Worm (Caenorhabditis elegans): ENCODE measurements around the gene T09F5.10.

T09F5.10 gene

ce11 chrV:15179757-15180156, at the start of gene T09F5.10:
Gene T09F5.10 (plus strand): TSS chrV:15180057.
- TF ChIP-seq unc-62 (GFP tag; optimal IDR thresholded peaks at IDR 0.05) = no peak

ce11 chrV:15132423-15132822, 47.4 kb upstream of the T09F5.10 start, which contains the start of gene str-171:
Gene str-171 (minus strand): TSS chrV:15132523.
- TF ChIP-seq unc-62 (GFP tag; optimal IDR thresholded peaks at IDR 0.05) = no peak

ce11 chrV:15133812-15134211, 46.0 kb upstream of the T09F5.10 start:
- no peak for TF ChIP-seq unc-62 (GFP tag; optimal IDR thresholded peaks at IDR 0.05)

- TF ChIP-seq unc-62 (GFP tag; optimal IDR thresholded peaks at IDR 0.05) = no peak
Measured at ce11 chrV:15136772-15137171, 43.1 kb upstream of the T09F5.10 start, which contains the start of gene aipl-1. Gene aipl-1 (minus strand): TSS chrV:15136801.

ce11 chrV:15139811-15140210, 40.0 kb upstream of the T09F5.10 start:
- no peak for TF ChIP-seq unc-62 (GFP tag; optimal IDR thresholded peaks at IDR 0.05)

- TF ChIP-seq unc-62 (GFP tag; optimal IDR thresholded peaks at IDR 0.05) = no peak
Measured at ce11 chrV:15140247-15140646, 39.6 kb upstream of the T09F5.10 start, which contains the start of gene K08F9.3. Gene K08F9.3 (plus strand): TSS chrV:15140547.

ce11 chrV:15143285-15143684, 36.6 kb upstream of the T09F5.10 start, which contains the start of gene K08F9.1:
Gene K08F9.1 (minus strand): TSS chrV:15143385.
- TF ChIP-seq unc-62 (GFP tag; optimal IDR thresholded peaks at IDR 0.05) = no peak

ce11 chrV:15143798-15144197, 36.1 kb upstream of the T09F5.10 start, which contains the start of gene K08F9.4:
Gene K08F9.4 (plus strand): TSS chrV:15144019.
- no peak for TF ChIP-seq unc-62 (GFP tag; optimal IDR thresholded peaks at IDR 0.05)

- no peak for TF ChIP-seq unc-62 (GFP tag; optimal IDR thresholded peaks at IDR 0.05)
Measured at ce11 chrV:15147776-15148175, 32.1 kb upstream of the T09F5.10 start, which contains the start of gene T09F5.20. Gene T09F5.20 (minus strand): TSS chrV:15147876.

ce11 chrV:15148800-15149199, 31.1 kb upstream of the T09F5.10 start, which contains the start of gene T09F5.1:
Gene T09F5.1 (plus strand): TSS chrV:15149100.
- TF ChIP-seq unc-62 (GFP tag; optimal IDR thresholded peaks at IDR 0.05) = no peak

ce11 chrV:15150176-15150575, 29.7 kb upstream of the T09F5.10 start:
- TF ChIP-seq unc-62 (GFP tag; optimal IDR thresholded peaks at IDR 0.05) = no peak

- no peak for TF ChIP-seq unc-62 (GFP tag; optimal IDR thresholded peaks at IDR 0.05)
Measured at ce11 chrV:15150661-15151060, 29.2 kb upstream of the T09F5.10 start, which contains the start of gene T09F5.2. Gene T09F5.2 (plus strand): TSS chrV:15150961.

- TF ChIP-seq unc-62 (GFP tag; optimal IDR thresholded peaks at IDR 0.05) = no peak
Measured at ce11 chrV:15152010-15152409, 27.8 kb upstream of the T09F5.10 start.

ce11 chrV:15153277-15153676, 26.6 kb upstream of the T09F5.10 start, which contains the start of gene srh-55:
Gene srh-55 (plus strand): TSS chrV:15153577.
- TF ChIP-seq unc-62 (GFP tag; optimal IDR thresholded peaks at IDR 0.05) = no peak

ce11 chrV:15156504-15156903, 23.4 kb upstream of the T09F5.10 start:
- no peak for TF ChIP-seq unc-62 (GFP tag; optimal IDR thresholded peaks at IDR 0.05)

- TF ChIP-seq unc-62 (GFP tag; optimal IDR thresholded peaks at IDR 0.05) = no peak
Measured at ce11 chrV:15158691-15159090, 21.2 kb upstream of the T09F5.10 start, which contains the start of gene str-45. Gene str-45 (plus strand): TSS chrV:15158991.

- no peak for TF ChIP-seq unc-62 (GFP tag; optimal IDR thresholded peaks at IDR 0.05)
Measured at ce11 chrV:15162697-15163096, 17.2 kb upstream of the T09F5.10 start, which contains the start of gene srz-11. Gene srz-11 (plus strand): TSS chrV:15163082.

- TF ChIP-seq unc-62 (GFP tag; optimal IDR thresholded peaks at IDR 0.05) = no peak
Measured at ce11 chrV:15175459-15175858, 4.4 kb upstream of the T09F5.10 start, which contains the start of gene clec-47. Gene clec-47 (plus strand): TSS chrV:15175759.

Measured in whole organism, dauer.